Worm (Caenorhabditis elegans): ENCODE data around the gene C23H3.5.

ce11 chrII:21953-22352 lies 25.4 kb upstream of the C23H3.5 start:
- no peak for TF ChIP-seq snpc-4 (tag; optimal IDR thresholded peaks at IDR 0.05)
- TF ChIP-seq ztf-11 (tag; optimal IDR thresholded peaks at IDR 0.05) = no peak

Measured in whole organism, mixed stage, embryonic.